Worm (Caenorhabditis elegans) whole organism, L2 larva: ENCODE measurements around the gene fbxa-76.

ENCODE experiments used
- C34F6.9 ChIP-seq: fragments of 150-350 bp; optimal IDR thresholded peaks from 2 replicates; lab custom pipeline; 2014; ENCODE audit warnings: missing biosample characterization, missing genetic modification characterization
- F13H6.1 ChIP-seq: sonication (generic microtip); optimal IDR thresholded peaks from 2 replicates; lab custom pipeline; 2016; ENCODE audit warnings: missing genetic modification characterization, missing compliant biosample characterization
- R02D3.7 ChIP-seq: fragments of 150-350 bp; optimal IDR thresholded peaks from 2 replicates; lab custom pipeline; 2014; ENCODE audit warnings: missing biosample characterization, missing genetic modification characterization
- Y55F3AM.14 ChIP-seq: fragments of 200-800 bp; sonication (Bioruptor generic); optimal IDR thresholded peaks from 2 replicates; lab custom pipeline; 2018; ENCODE audit warnings: mild to moderate bottlenecking, missing genetic modification characterization, missing compliant biosample characterization
- ZK546.5 ChIP-seq: sonication (generic microtip); optimal IDR thresholded peaks from 2 replicates; lab custom pipeline; 2017; ENCODE audit warnings: missing biosample characterization, missing genetic modification characterization
- alr-1 ChIP-seq: fragments of 150-350 bp; optimal IDR thresholded peaks from 2 replicates; lab custom pipeline; 2014; ENCODE audit warnings: missing biosample characterization, missing genetic modification characterization
- aly-2 ChIP-seq: fragments of 150-350 bp; optimal IDR thresholded peaks from 2 replicates; lab custom pipeline; 2014; ENCODE audit warnings: missing biosample characterization, missing genetic modification characterization
- blmp-1 ChIP-seq: sonication (generic microtip); optimal IDR thresholded peaks from 2 replicates; lab custom pipeline; 2017; ENCODE audit warnings: missing genetic modification characterization, mild to moderate bottlenecking, missing compliant biosample characterization, antibody characterized with exemption, moderate library complexity; ENCODE audit not compliant: insufficient read depth
- ceh-16 ChIP-seq: fragments of 150-350 bp; optimal IDR thresholded peaks from 2 replicates; lab custom pipeline; 2014; ENCODE audit warnings: missing biosample characterization, missing genetic modification characterization
- crh-2 ChIP-seq: sonication (generic microtip); optimal IDR thresholded peaks from 2 replicates; lab custom pipeline; 2017; ENCODE audit warnings: missing biosample characterization, missing genetic modification characterization
- dmd-4 ChIP-seq: sonication (generic microtip); optimal IDR thresholded peaks from 2 replicates; lab custom pipeline; 2017; ENCODE audit warnings: missing biosample characterization, missing genetic modification characterization
- elt-1 ChIP-seq: fragments of 150-350 bp; optimal IDR thresholded peaks from 2 replicates; lab custom pipeline; 2014; ENCODE audit warnings: missing biosample characterization, missing genetic modification characterization
- elt-3 ChIP-seq: sonication (generic microtip); optimal IDR thresholded peaks from 2 replicates; lab custom pipeline; 2017; ENCODE audit warnings: missing biosample characterization, missing genetic modification characterization
- fos-1 ChIP-seq: fragments of 150-350 bp; optimal IDR thresholded peaks from 2 replicates; lab custom pipeline; 2014; ENCODE audit warnings: missing biosample characterization, missing genetic modification characterization
- gmeb-1 ChIP-seq: fragments of 150-350 bp; optimal IDR thresholded peaks from 2 replicates; lab custom pipeline; 2014; ENCODE audit warnings: missing biosample characterization, missing genetic modification characterization
- lin-13 ChIP-seq: fragments of 150-350 bp; optimal IDR thresholded peaks from 2 replicates; lab custom pipeline; 2014; ENCODE audit warnings: missing biosample characterization, missing genetic modification reagents, missing genetic modification characterization
- lin-39 ChIP-seq: fragments of 150-350 bp; optimal IDR thresholded peaks from 2 replicates; lab custom pipeline; 2014; ENCODE audit warnings: missing biosample characterization, missing genetic modification reagents, missing genetic modification characterization
- lsy-2 ChIP-seq, 2 experiments: fragments of 150-350 bp in 1 of 2; sonication (generic microtip) in 1 of 2; optimal IDR thresholded peaks; 2 replicates each; lab custom pipeline; 2014 to 2017; ENCODE audit warnings: missing biosample characterization in 2 of 2, missing genetic modification characterization in 2 of 2
- mbf-1 ChIP-seq: sonication (generic microtip); optimal IDR thresholded peaks from 2 replicates; lab custom pipeline; 2017; ENCODE audit warnings: missing biosample characterization, missing genetic modification characterization
- nhr-12 ChIP-seq: fragments of 150-350 bp; optimal IDR thresholded peaks from 2 replicates; lab custom pipeline; 2014; ENCODE audit warnings: missing biosample characterization, missing genetic modification characterization
- nhr-129 ChIP-seq: fragments of 150-350 bp; optimal IDR thresholded peaks from 2 replicates; lab custom pipeline; 2014; ENCODE audit warnings: missing biosample characterization, missing genetic modification characterization
- nhr-21 ChIP-seq: fragments of 150-350 bp; optimal IDR thresholded peaks from 2 replicates; lab custom pipeline; 2014; ENCODE audit warnings: missing biosample characterization, missing genetic modification characterization
- nhr-23 ChIP-seq: fragments of 150-350 bp; optimal IDR thresholded peaks from 2 replicates; lab custom pipeline; 2014; ENCODE audit warnings: missing biosample characterization, missing genetic modification reagents, missing genetic modification characterization
- nhr-25 ChIP-seq: fragments of 150-350 bp; sonication (generic microtip); optimal IDR thresholded peaks from 3 replicates; lab custom pipeline; 2014; ENCODE audit warnings: missing biosample characterization, missing genetic modification characterization
- nhr-77 ChIP-seq: fragments of 150-350 bp; optimal IDR thresholded peaks from 2 replicates; lab custom pipeline; 2014; ENCODE audit warnings: missing biosample characterization, missing genetic modification characterization
- peb-1 ChIP-seq: fragments of 150-350 bp; optimal IDR thresholded peaks from 2 replicates; lab custom pipeline; 2014; ENCODE audit warnings: missing biosample characterization, missing genetic modification characterization
- skn-1 ChIP-seq: sonication (generic microtip); optimal IDR thresholded peaks from 2 replicates; lab custom pipeline; 2017; ENCODE audit warnings: missing biosample characterization, missing genetic modification characterization
- sma-3 ChIP-seq: sonication (generic microtip); optimal IDR thresholded peaks from 2 replicates; lab custom pipeline; 2016; ENCODE audit warnings: missing genetic modification reagents, missing genetic modification characterization, missing compliant biosample characterization
- sma-9 ChIP-seq, 2 experiments: fragments of 150-350 bp in 1 of 2; sonication (generic microtip) in 1 of 2; optimal IDR thresholded peaks; 2 replicates each; lab custom pipeline; 2014 to 2016; ENCODE audit warnings: missing genetic modification characterization in 2 of 2, mild to moderate bottlenecking in 1 of 2, missing biosample characterization in 1 of 2, missing compliant biosample characterization in 1 of 2, missing genetic modification reagents in 1 of 2, moderate library complexity in 1 of 2
- unc-39 ChIP-seq: fragments of 150-350 bp; optimal IDR thresholded peaks from 2 replicates; lab custom pipeline; 2014; ENCODE audit warnings: missing biosample characterization, missing genetic modification characterization
- unc-55 ChIP-seq: fragments of 150-350 bp; sonication (generic microtip); optimal IDR thresholded peaks from 3 replicates; lab custom pipeline; 2014; ENCODE audit warnings: missing biosample characterization, missing genetic modification reagents, missing genetic modification characterization
- zag-1 ChIP-seq: fragments of 150-350 bp; optimal IDR thresholded peaks from 2 replicates; lab custom pipeline; 2014; ENCODE audit warnings: missing biosample characterization, missing genetic modification characterization
- ztf-1 ChIP-seq: fragments of 200-800 bp; sonication (Bioruptor generic); conservative IDR thresholded peaks from 2 replicates; pipeline ENCODE4 v1.3.6; 2022; ENCODE audit warnings: missing genetic modification characterization, missing compliant biosample characterization
- ztf-11 ChIP-seq: sonication (generic microtip); optimal IDR thresholded peaks from 2 replicates; lab custom pipeline; 2017; ENCODE audit warnings: missing biosample characterization, missing genetic modification characterization
- ztf-4 ChIP-seq: fragments of 150-350 bp; optimal IDR thresholded peaks from 2 replicates; lab custom pipeline; 2014; ENCODE audit warnings: missing biosample characterization, missing genetic modification characterization

Gene fbxa-76

ce11 chrIII:1214121-1214673, 34.8 kb downstream of the fbxa-76 start:
- no peak for TF ChIP-seq ZK546.5 (tag; lab: Kevin White, UChicago)
- no peak for TF ChIP-seq F13H6.1
- no peak for TF ChIP-seq mbf-1 (tag; lab: Kevin White, UChicago)
- TF ChIP-seq fos-1, result no peak
- TF ChIP-seq lsy-2 (tag; optimal IDR thresholded peaks at IDR 0.05; lab: Kevin White, UChicago), result no peak
- no peak for TF ChIP-seq ztf-4 (tag; lab: Kevin White, UChicago)
- no peak for TF ChIP-seq sma-3 (GFP tag; lab: Kevin White, UChicago)
- no peak for TF ChIP-seq R02D3.7 (tag; lab: Kevin White, UChicago)
- TF ChIP-seq aly-2 (tag; lab: Kevin White, UChicago), result no peak
- no peak for TF ChIP-seq nhr-129
- TF ChIP-seq ztf-11 (tag; lab: Kevin White, UChicago), result no peak
- TF ChIP-seq skn-1 (tag; lab: Kevin White, UChicago), result no peak
- no peak for TF ChIP-seq nhr-21 (tag; lab: Kevin White, UChicago)
- TF ChIP-seq Y55F3AM.14 (GFP tag; lab: Kevin White, UChicago), result no peak
- no peak for TF ChIP-seq ceh-16 (tag; lab: Kevin White, UChicago)

- no peak for TF ChIP-seq peb-1
- no peak for TF ChIP-seq sma-9 (GFP tag; optimal IDR thresholded peaks at IDR 0.05; lab: Kevin White, UChicago)
- TF ChIP-seq sma-9 (tag; optimal IDR thresholded peaks at IDR 0.05; lab: Kevin White, UChicago), result no peak
- TF ChIP-seq nhr-129, result no peak
- no peak for TF ChIP-seq ZK546.5 (tag; lab: Kevin White, UChicago)
- TF ChIP-seq blmp-1, result no peak
- TF ChIP-seq Y55F3AM.14 (GFP tag; lab: Kevin White, UChicago), result no peak
- TF ChIP-seq alr-1, result no peak
- no peak for TF ChIP-seq ztf-11 (tag; lab: Kevin White, UChicago)
- TF ChIP-seq crh-2 (tag; lab: Kevin White, UChicago), result no peak
- TF ChIP-seq lin-39 (tag; lab: Kevin White, UChicago), result no peak
- no peak for TF ChIP-seq lin-13 (GFP tag; lab: Kevin White, UChicago)
- no peak for TF ChIP-seq nhr-12 (tag; lab: Kevin White, UChicago)
- no peak for TF ChIP-seq R02D3.7 (tag; lab: Kevin White, UChicago)
- TF ChIP-seq gmeb-1 (tag; lab: Kevin White, UChicago), result no peak
- no peak for TF ChIP-seq lsy-2 (tag; optimal IDR thresholded peaks at IDR 0.05; lab: Kevin White, UChicago)
- TF ChIP-seq elt-1 (tag; lab: Kevin White, UChicago), result no peak
- no peak for TF ChIP-seq fos-1
- no peak for TF ChIP-seq nhr-25 (tag; lab: Kevin White, UChicago)
- no peak for TF ChIP-seq mbf-1 (tag; lab: Kevin White, UChicago)
- TF ChIP-seq nhr-23 (tag; lab: Kevin White, UChicago), result no peak
Measured at ce11 chrIII:1210638-1211037, 38.3 kb downstream of the fbxa-76 start.

ce11 chrIII:1207852-1208251, 41.1 kb downstream of the fbxa-76 start, which contains the start of gene orc-3:
orc-3 (plus strand) TSS chrIII:1208133.
- TF ChIP-seq elt-3 (tag; lab: Kevin White, UChicago) (no peak), lin-13 (GFP tag; lab: Kevin White, UChicago) (peak; percentile 58), nhr-23 (tag; lab: Kevin White, UChicago) (no peak), nhr-77 (no peak), mbf-1 (tag; lab: Kevin White, UChicago) (no peak), C34F6.9 (peak; percentile 34), lsy-2 (tag; optimal IDR thresholded peaks at IDR 0.05; lab: Kevin White, UChicago) (peak in 1 of 2 experiments; percentile 55), zag-1 (tag; lab: Kevin White, UChicago) (no peak), ztf-1 (GFP tag; lab: Robert Waterston, UW) (no peak), nhr-129 (peak; percentile 21), ztf-11 (tag; lab: Kevin White, UChicago) (no peak), nhr-21 (tag; lab: Kevin White, UChicago) (no peak), nhr-25 (tag; lab: Kevin White, UChicago) (no peak), dmd-4 (tag; lab: Kevin White, UChicago) (no peak), unc-39 (no peak), unc-55 (GFP tag; lab: Kevin White, UChicago) (peak; percentile 56), sma-3 (GFP tag; lab: Kevin White, UChicago) (no peak), elt-1 (tag; lab: Kevin White, UChicago) (no peak), gmeb-1 (tag; lab: Kevin White, UChicago) (peak; percentile 84)

DNA sequence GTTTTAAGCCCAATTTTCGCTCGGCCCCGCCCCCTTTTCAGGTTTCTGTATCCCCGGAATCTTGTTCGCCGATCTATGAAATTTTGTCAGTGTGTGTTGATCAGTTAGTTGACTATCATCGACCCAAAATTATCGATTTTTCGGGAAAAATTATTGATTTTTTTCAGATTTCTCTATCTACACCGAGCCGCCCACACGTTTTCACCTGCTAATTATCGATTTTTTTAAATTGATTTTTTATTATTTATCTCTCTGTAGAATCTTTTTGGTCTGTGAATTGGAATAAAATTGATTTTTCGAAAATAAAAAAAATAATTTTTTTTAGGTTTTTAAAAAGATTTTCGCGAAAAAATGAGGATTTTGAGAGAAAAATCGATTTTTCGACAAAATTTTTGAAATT, 41.9 kb downstream of the fbxa-76 start:
- TF ChIP-seq nhr-77, result no peak
- no peak for TF ChIP-seq lin-13 (GFP tag; lab: Kevin White, UChicago)
- no peak for TF ChIP-seq blmp-1
- no peak for TF ChIP-seq zag-1 (tag; lab: Kevin White, UChicago)
- TF ChIP-seq nhr-25 (tag; lab: Kevin White, UChicago), result no peak
- no peak for TF ChIP-seq ztf-4 (tag; lab: Kevin White, UChicago)
- TF ChIP-seq elt-3 (tag; lab: Kevin White, UChicago), result no peak
